Worm (Caenorhabditis elegans): Measurements from ENCODE around the gene clec-228.

DNA sequence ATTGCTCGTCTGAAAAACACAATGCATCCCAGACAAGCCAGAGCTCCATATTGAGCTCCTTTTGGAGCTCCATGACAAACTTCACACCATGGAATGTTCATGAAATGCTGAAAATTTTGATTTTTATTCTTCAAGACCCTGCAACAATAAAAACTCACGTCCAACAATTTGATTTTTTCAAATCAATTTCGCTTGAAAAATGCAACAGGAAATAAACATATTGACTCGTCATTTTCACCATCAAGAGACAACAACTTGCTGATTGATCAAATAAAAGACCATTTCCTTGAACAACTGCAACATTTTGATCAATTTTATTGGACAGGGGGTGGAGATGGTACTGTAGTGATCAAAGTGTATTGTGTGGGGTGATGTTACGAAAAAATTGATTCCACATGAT is 30.4 kb upstream of the clec-228 start, which contains the start of gene nhr-269:
- TF ChIP-seq F57C9.4 (tag; optimal IDR thresholded peaks at IDR 0.05) (no peak), mcd-1 (GFP tag; IDR thresholded peaks at IDR 0.05) (no peak), nhr-120 (GFP tag; IDR thresholded peaks at IDR 0.05) (no peak), dox-1 (GFP tag; IDR thresholded peaks at IDR 0.05) (no peak), cebp-1 (GFP tag; IDR thresholded peaks at IDR 0.05) (no peak), cebp-1 (tag; optimal IDR thresholded peaks at IDR 0.05) (no peak), tbx-9 (tag; optimal IDR thresholded peaks at IDR 0.05; ENCODE audit: borderline replicate concordance) (no peak)
